Worm (Caenorhabditis elegans): Measurements from ENCODE around the gene rol-8.

- TF ChIP-seq blmp-1 (tag; optimal IDR thresholded peaks at IDR 0.05) (no peak), nhr-12 (tag; optimal IDR thresholded peaks at IDR 0.05) (no peak), nhr-28 (tag; optimal IDR thresholded peaks at IDR 0.05) (no peak), snpc-4 (tag; optimal IDR thresholded peaks at IDR 0.05) (no peak), elt-1 (tag; optimal IDR thresholded peaks at IDR 0.05; ENCODE audit: borderline replicate concordance, insufficient read depth) (no peak), unc-62 (GFP tag; optimal IDR thresholded peaks at IDR 0.05) (no peak), pha-4 (tag; optimal IDR thresholded peaks at IDR 0.05) (no peak)
Observed at ce11 chrII:7534934-7535333, 9.0 kb upstream of the rol-8 start, which contains the start of gene ZK1290.13.
